Worm (Caenorhabditis elegans) whole organism, L4 larva: ENCODE results near the gene K09E9.1.

Experiments used
- F10B5.3 ChIP-seq: sonication (generic microtip); optimal IDR thresholded peaks from 2 replicates; lab custom pipeline; 2016; ENCODE audit warnings: mild to moderate bottlenecking, missing genetic modification characterization, missing compliant biosample characterization
- F37D6.2 ChIP-seq: sonication (generic microtip); optimal IDR thresholded peaks from 2 replicates; lab custom pipeline; 2016; ENCODE audit warnings: mild to moderate bottlenecking, missing genetic modification characterization, missing compliant biosample characterization
- F49E8.2 ChIP-seq: sonication (generic microtip); optimal IDR thresholded peaks from 2 replicates; lab custom pipeline; 2016; ENCODE audit warnings: missing compliant biosample characterization, mild to moderate bottlenecking, missing genetic modification characterization, borderline replicate concordance
- T26A8.4 ChIP-seq: fragments of 200-800 bp; sonication (Bioruptor generic); IDR thresholded peaks from 2 replicates; pipeline ENCODE4 v1.3.6; 2022; ENCODE audit warnings: missing genetic modification characterization, missing compliant biosample characterization
- Y5F2A.4 ChIP-seq: fragments of 200-800 bp; sonication (Bioruptor generic); optimal IDR thresholded peaks from 2 replicates; lab custom pipeline; 2018; ENCODE audit warnings: mild to moderate bottlenecking, missing genetic modification characterization, missing compliant biosample characterization
- aha-1 ChIP-seq: fragments of 150-350 bp; peaks from one replicate; lab custom pipeline; 2014; ENCODE audit warnings: missing biosample characterization, missing genetic modification characterization
- aly-2 ChIP-seq: sonication (generic microtip); optimal IDR thresholded peaks from 2 replicates; lab custom pipeline; 2018; ENCODE audit warnings: missing biosample characterization, missing genetic modification characterization
- arid-1 ChIP-seq: fragments of 200-800 bp; sonication (Bioruptor generic); conservative IDR thresholded peaks from 2 replicates; pipeline ENCODE4 v1.3.6; 2022; ENCODE audit warnings: missing genetic modification reagents, missing genetic modification characterization, missing compliant biosample characterization
- attf-4 ChIP-seq: sonication (generic microtip); optimal IDR thresholded peaks from 3 replicates; lab custom pipeline; 2017; ENCODE audit warnings: missing biosample characterization, missing genetic modification characterization
- ceh-20 ChIP-seq: fragments of 200-800 bp; sonication (Bioruptor generic); IDR thresholded peaks from 2 replicates; pipeline ENCODE4 v1.3.6; 2022; ENCODE audit warnings: missing genetic modification reagents, missing genetic modification characterization, missing compliant biosample characterization
- ceh-28 ChIP-seq: fragments of 150-350 bp; optimal IDR thresholded peaks from 2 replicates; lab custom pipeline; 2014; ENCODE audit warnings: missing biosample characterization, missing genetic modification reagents, missing genetic modification characterization
- ceh-62 ChIP-seq: sonication (generic microtip); optimal IDR thresholded peaks from 2 replicates; lab custom pipeline; 2017; ENCODE audit warnings: missing biosample characterization, missing genetic modification characterization
- ces-1 ChIP-seq: fragments of 150-350 bp; sonication (generic microtip); optimal IDR thresholded peaks from 4 replicates; lab custom pipeline; 2014; ENCODE audit warnings: missing biosample characterization, missing genetic modification reagents, missing genetic modification characterization
- ctbp-1 ChIP-seq: fragments of 200-800 bp; sonication (Bioruptor generic); IDR thresholded peaks from 2 replicates; pipeline ENCODE4 v1.3.6; 2022; ENCODE audit warnings: missing genetic modification reagents, missing genetic modification characterization, missing compliant biosample characterization
- daf-16 ChIP-seq, 3 experiments: sonication (generic microtip); optimal IDR thresholded peaks; 2 replicates each; lab custom pipeline; 2016 to 2017; ENCODE audit warnings: missing genetic modification characterization in 3 of 3, missing genetic modification reagents in 3 of 3, mild to moderate bottlenecking in 2 of 3, missing compliant biosample characterization in 2 of 3, missing biosample characterization in 1 of 3, moderate library complexity in 1 of 3
- daf-19 ChIP-seq: fragments of 200-800 bp; sonication (Bioruptor generic); conservative IDR thresholded peaks from 2 replicates; pipeline ENCODE4 v1.3.6; 2022; ENCODE audit warnings: missing genetic modification characterization, missing compliant biosample characterization
- dmd-8 ChIP-seq: fragments of 200-800 bp; sonication (Bioruptor generic); IDR thresholded peaks from 2 replicates; pipeline ENCODE4 v1.3.6; 2022; ENCODE audit warnings: missing genetic modification characterization, missing compliant biosample characterization
- dmd-9 ChIP-seq: fragments of 200-800 bp; sonication (Bioruptor generic); IDR thresholded peaks from 2 replicates; pipeline ENCODE4 v1.3.6; 2022; ENCODE audit warnings: missing genetic modification reagents, missing genetic modification characterization, missing compliant biosample characterization
- dpl-1 ChIP-seq: fragments of 150-350 bp; optimal IDR thresholded peaks from 2 replicates; lab custom pipeline; 2014; ENCODE audit warnings: missing biosample characterization, missing genetic modification reagents, missing genetic modification characterization
- dve-1 ChIP-seq: sonication (generic microtip); optimal IDR thresholded peaks from 2 replicates; lab custom pipeline; 2017; ENCODE audit warnings: antibody characterized with exemption, mild to moderate bottlenecking, missing genetic modification characterization, missing compliant biosample characterization; ENCODE audit not compliant: insufficient read depth
- fkh-10 ChIP-seq: fragments of 150-350 bp; optimal IDR thresholded peaks from 2 replicates; lab custom pipeline; 2014; ENCODE audit warnings: missing biosample characterization, missing genetic modification reagents, missing genetic modification characterization
- fos-1 ChIP-seq: fragments of 150-350 bp; optimal IDR thresholded peaks from 2 replicates; lab custom pipeline; 2014; ENCODE audit warnings: missing biosample characterization, missing genetic modification characterization
- hif-1 ChIP-seq, 2 experiments: sonication (generic microtip); optimal IDR thresholded peaks; 2 replicates each; lab custom pipeline; 2016 to 2017; ENCODE audit warnings: missing compliant biosample characterization in 2 of 2, missing genetic modification characterization in 2 of 2, missing genetic modification reagents in 2 of 2, missing genotype in 2 of 2, mild to moderate bottlenecking in 1 of 2
- hlh-11 ChIP-seq: fragments of 200-800 bp; sonication (Bioruptor generic); optimal IDR thresholded peaks from 2 replicates; lab custom pipeline; 2018; ENCODE audit warnings: mild to moderate bottlenecking, missing genetic modification characterization, missing compliant biosample characterization
- hlh-30 ChIP-seq: sonication (generic microtip); optimal IDR thresholded peaks from 2 replicates; lab custom pipeline; 2017; ENCODE audit warnings: antibody characterized with exemption, mild to moderate bottlenecking, missing genetic modification characterization, missing compliant biosample characterization; ENCODE audit not compliant: insufficient read depth
- lin-13 ChIP-seq: fragments of 150-350 bp; optimal IDR thresholded peaks from 2 replicates; lab custom pipeline; 2014; ENCODE audit warnings: missing biosample characterization, missing genetic modification reagents, missing genetic modification characterization
- lin-39 ChIP-seq: fragments of 150-350 bp; optimal IDR thresholded peaks from 2 replicates; lab custom pipeline; 2014; ENCODE audit warnings: missing biosample characterization, missing genetic modification reagents, missing genetic modification characterization
- lsy-2 ChIP-seq, 2 experiments: fragments of 150-350 bp in 1 of 2; sonication (generic microtip) in 1 of 2; optimal IDR thresholded peaks; 2 replicates each; lab custom pipeline; 2014 to 2017; ENCODE audit warnings: missing biosample characterization in 2 of 2, missing genetic modification characterization in 2 of 2
- madf-9 ChIP-seq: fragments of 200-800 bp; sonication (Bioruptor generic); conservative IDR thresholded peaks from 2 replicates; pipeline ENCODE4 v1.3.6; 2022; ENCODE audit warnings: missing genetic modification reagents, missing genetic modification characterization, missing compliant biosample characterization
- mdl-1 ChIP-seq, 2 experiments: fragments of 150-350 bp in 1 of 2; sonication (generic microtip) in 1 of 2; optimal IDR thresholded peaks; 2 replicates each; lab custom pipeline; 2014 to 2017; ENCODE audit warnings: missing biosample characterization in 2 of 2, missing genetic modification characterization in 2 of 2
- mep-1 ChIP-seq: fragments of 150-350 bp; sonication (generic microtip); optimal IDR thresholded peaks from 3 replicates; lab custom pipeline; 2014; ENCODE audit warnings: missing biosample characterization, missing genetic modification characterization
- mes-2 ChIP-seq: sonication (generic microtip); optimal IDR thresholded peaks from 2 replicates; lab custom pipeline; 2016; ENCODE audit warnings: missing genotype, mild to moderate bottlenecking, missing genetic modification characterization, missing compliant biosample characterization; ENCODE audit not compliant: poor library complexity, severe bottlenecking
- nhr-102 ChIP-seq: sonication (generic microtip); optimal IDR thresholded peaks from 2 replicates; lab custom pipeline; 2016; ENCODE audit warnings: mild to moderate bottlenecking, missing genetic modification characterization, moderate library complexity, missing compliant biosample characterization
- nhr-11 ChIP-seq: fragments of 150-350 bp; optimal IDR thresholded peaks from 2 replicates; lab custom pipeline; 2014; ENCODE audit warnings: missing biosample characterization, missing genetic modification characterization
- nhr-41 ChIP-seq: fragments of 200-800 bp; sonication (Bioruptor generic); IDR thresholded peaks from 2 replicates; pipeline ENCODE4 v1.3.6; 2022; ENCODE audit warnings: missing genetic modification reagents, missing genetic modification characterization, missing compliant biosample characterization
- nhr-42 ChIP-seq: fragments of 200-800 bp; sonication (Bioruptor generic); IDR thresholded peaks from 2 replicates; pipeline ENCODE4 v1.3.6; 2022; ENCODE audit warnings: missing genetic modification characterization, missing compliant biosample characterization
- nhr-6 ChIP-seq: fragments of 150-350 bp; optimal IDR thresholded peaks from 2 replicates; lab custom pipeline; 2014; ENCODE audit warnings: missing biosample characterization, missing genetic modification characterization
- nhr-77 ChIP-seq: fragments of 150-350 bp; optimal IDR thresholded peaks from 2 replicates; lab custom pipeline; 2014; ENCODE audit warnings: missing biosample characterization, missing genetic modification characterization
- rbr-2 ChIP-seq: sonication (generic microtip); optimal IDR thresholded peaks from 2 replicates; lab custom pipeline; 2016; ENCODE audit warnings: missing genotype, missing genetic modification characterization, missing compliant biosample characterization
- skn-1 ChIP-seq: fragments of 150-350 bp; optimal IDR thresholded peaks from 2 replicates; lab custom pipeline; 2014; ENCODE audit warnings: missing biosample characterization, missing genetic modification characterization
- spr-3 ChIP-seq: fragments of 200-800 bp; sonication (Bioruptor generic); optimal IDR thresholded peaks from 2 replicates; lab custom pipeline; 2018; ENCODE audit warnings: mild to moderate bottlenecking, missing genetic modification characterization, missing compliant biosample characterization
- tra-1 ChIP-seq: fragments of 200-800 bp; sonication (Bioruptor generic); IDR thresholded peaks from 2 replicates; pipeline ENCODE4 v1.3.6; 2022; ENCODE audit warnings: missing genetic modification reagents, missing genetic modification characterization, missing compliant biosample characterization
- unc-39 ChIP-seq: sonication (generic microtip); optimal IDR thresholded peaks from 2 replicates; lab custom pipeline; 2017; ENCODE audit warnings: missing biosample characterization, missing genetic modification characterization
- unc-62 ChIP-seq, 3 experiments: fragments of 150-350 bp in 1 of 3; sonication (generic microtip); optimal IDR thresholded peaks in 2 of 3; peaks in 1 of 3; 1 replicate in 1 of 3; 2 replicates in 2 of 3; lab custom pipeline; 2014 to 2017; ENCODE audit warnings: missing biosample characterization in 3 of 3, missing genetic modification characterization in 3 of 3, missing genetic modification reagents in 3 of 3, missing genotype in 1 of 3
- zag-1 ChIP-seq: fragments of 150-350 bp; optimal IDR thresholded peaks from 2 replicates; lab custom pipeline; 2014; ENCODE audit warnings: missing biosample characterization, missing genetic modification characterization
- zfp-2 ChIP-seq: sonication (generic microtip); optimal IDR thresholded peaks from 2 replicates; lab custom pipeline; 2016; ENCODE audit warnings: mild to moderate bottlenecking, missing genetic modification characterization, missing compliant biosample characterization

The K09E9.1 gene

ce11 chrX:15610527-15611091 is 9.7 kb upstream of the K09E9.1 start (continued):
- TF ChIP-seq F37D6.2 (tag; lab: Kevin White, UChicago): peak; percentile 20
- no peak for TF ChIP-seq F10B5.3 (tag; lab: Kevin White, UChicago)
- no peak for TF ChIP-seq zfp-2 (tag; lab: Kevin White, UChicago)
- TF ChIP-seq mep-1: peak; percentile 93
- no peak for TF ChIP-seq rbr-2 (tag; lab: Kevin White, UChicago)
- no peak for TF ChIP-seq attf-4 (tag; lab: Kevin White, UChicago)
- TF ChIP-seq T26A8.4: peak; percentile 78
- TF ChIP-seq aly-2 (tag; lab: Kevin White, UChicago): no peak
- TF ChIP-seq F49E8.2: no peak
- peak; percentile 66 for TF ChIP-seq arid-1
- TF ChIP-seq aha-1 (tag; lab: Kevin White, UChicago): peak; percentile 89
- no peak for TF ChIP-seq spr-3 (GFP tag; lab: Kevin White, UChicago)
- TF ChIP-seq ceh-20: 0 out of 2 replicates have a peak, but pooled peaks have one; percentile 23

- no peak for TF ChIP-seq ceh-62
- peak; percentile 1 for TF ChIP-seq nhr-102 (tag; lab: Kevin White, UChicago)
- no peak for TF ChIP-seq dmd-8 (GFP tag; lab: Robert Waterston, UW)
- TF ChIP-seq dve-1 (tag; lab: Kevin White, UChicago): peak; percentile 17
- TF ChIP-seq ces-1: no peak
- no peak for TF ChIP-seq unc-39 (tag; lab: Kevin White, UChicago)
- TF ChIP-seq mep-1: peak; percentile 34
- TF ChIP-seq daf-19 (GFP tag; lab: Robert Waterston, UW): no peak
- TF ChIP-seq nhr-6: peak; percentile 75
- peak; percentile 19 for TF ChIP-seq hlh-30 (tag; lab: Kevin White, UChicago)
- no peak for TF ChIP-seq F10B5.3 (tag; lab: Kevin White, UChicago)
- no peak for TF ChIP-seq ceh-28 (tag; lab: Kevin White, UChicago)
- no peak for TF ChIP-seq zag-1
- no peak for TF ChIP-seq skn-1
- peak; percentile 61 for TF ChIP-seq aha-1 (tag; lab: Kevin White, UChicago)
- TF ChIP-seq rbr-2 (tag; lab: Kevin White, UChicago): peak; percentile 17
- no peak for TF ChIP-seq dmd-9
- TF ChIP-seq nhr-41 (GFP tag; lab: Robert Waterston, UW): no peak
- peak; percentile 57 for TF ChIP-seq mes-2 (tag; lab: Kevin White, UChicago)
- no peak for TF ChIP-seq spr-3 (GFP tag; lab: Kevin White, UChicago)
- TF ChIP-seq unc-62 (GFP tag; optimal IDR thresholded peaks at IDR 0.05 in 1 of 2; lab: Kevin White, UChicago): no peak
- TF ChIP-seq unc-62 (tag; optimal IDR thresholded peaks at IDR 0.05; lab: Kevin White, UChicago): no peak
- TF ChIP-seq fos-1: no peak
- no peak for TF ChIP-seq tra-1 (GFP tag; lab: Robert Waterston, UW)
- TF ChIP-seq lsy-2 (tag; optimal IDR thresholded peaks at IDR 0.05; lab: Kevin White, UChicago): peak in 1 of 2 experiments; percentile 22
- TF ChIP-seq lin-13 (GFP tag; lab: Kevin White, UChicago): no peak
- TF ChIP-seq daf-16 (GFP tag; optimal IDR thresholded peaks at IDR 0.05; lab: Kevin White, UChicago): no peak
- TF ChIP-seq daf-16 (tag; optimal IDR thresholded peaks at IDR 0.05; lab: Kevin White, UChicago): no peak
Observed at ce11 chrX:15613745-15614229, 6.5 kb upstream of the K09E9.1 start, which contains the start of gene K09E9.3. Gene K09E9.3 (minus strand): TSS chrX:15613795.

- TF ChIP-seq nhr-42 (GFP tag; lab: Robert Waterston, UW) (no peak), hlh-11 (tag; lab: Kevin White, UChicago) (peak; percentile 59), mdl-1 (tag; optimal IDR thresholded peaks at IDR 0.05; lab: Kevin White, UChicago) (peak in 1 of 2 experiments; percentile 51), hlh-30 (tag; lab: Kevin White, UChicago) (peak; percentile 45), nhr-11 (tag; lab: Kevin White, UChicago) (peak; percentile 3), Y5F2A.4 (GFP tag; lab: Kevin White, UChicago) (no peak), hif-1 (tag; optimal IDR thresholded peaks at IDR 0.05; lab: Kevin White, UChicago) (peak in 1 of 2 experiments; percentile 15), nhr-6 (peak; percentile 68), dpl-1 (GFP tag; lab: Kevin White, UChicago) (peak; percentile 35), nhr-102 (tag; lab: Kevin White, UChicago) (no peak), nhr-77 (peak; percentile 66), ctbp-1 (GFP tag; lab: Robert Waterston, UW) (peak; percentile 11; the same call in 1 of the 2 replicates), lin-13 (GFP tag; lab: Kevin White, UChicago) (peak; percentile 55), lsy-2 (tag; optimal IDR thresholded peaks at IDR 0.05; lab: Kevin White, UChicago) (peak in 1 of 2 experiments; percentile 83), fkh-10 (GFP tag; lab: Kevin White, UChicago) (peak; percentile 5), rbr-2 (tag; lab: Kevin White, UChicago) (peak; percentile 17), madf-9 (GFP tag; lab: Robert Waterston, UW) (no peak), lin-39 (tag; lab: Kevin White, UChicago) (no peak)
Observed at ce11 chrX:15616443-15616842, 3.9 kb upstream of the K09E9.1 start, which contains the start of gene ergi-3. Gene ergi-3 (minus strand): TSS chrX:15616753.
